Worm (Caenorhabditis elegans): ENCODE results near the gene F58H1.3.

DNA sequence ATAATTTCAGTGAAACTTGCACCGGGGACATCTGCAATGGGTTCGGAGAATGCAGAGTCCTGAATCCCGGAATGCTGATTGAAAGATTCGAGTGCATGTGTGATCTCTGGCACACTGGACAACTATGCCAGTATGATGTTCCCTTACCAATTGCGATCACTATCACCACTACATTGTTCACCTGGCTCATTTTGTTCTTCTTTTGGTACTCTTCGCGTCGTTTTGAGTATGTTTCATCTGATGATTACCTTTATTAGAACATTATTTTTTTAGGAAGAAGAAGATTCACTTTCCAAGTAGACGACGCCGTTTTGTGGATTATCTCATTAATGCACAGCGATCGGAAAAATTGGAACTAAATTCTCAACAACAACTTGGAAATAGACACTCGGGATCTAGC, 10.0 kb downstream of the F58H1.3 start:
- no peak for TF ChIP-seq pes-1 (GFP tag; IDR thresholded peaks at IDR 0.05)
- no peak for TF ChIP-seq ama-1 (optimal IDR thresholded peaks at IDR 0.05)
- no peak for TF ChIP-seq flt-1 (GFP tag; IDR thresholded peaks at IDR 0.05)
- no peak for TF ChIP-seq hmg-4 (GFP tag; optimal IDR thresholded peaks at IDR 0.05)

All from whole organism, early embryonic.